Fruit fly (Drosophila melanogaster) whole organism, embryonic: ENCODE results near the gene CG6006.

Experiments used
- Asciz ChIP-seq: fragments of 200-800 bp; sonication (Bioruptor generic); optimal IDR thresholded peaks from 2 replicates; lab custom pipeline; 2017; ENCODE audit warnings: missing biosample characterization, mild to moderate bottlenecking, missing genetic modification characterization, missing genetic modification reagents
- CG10209 ChIP-seq: fragments of 200-800 bp; sonication (Bioruptor generic); optimal IDR thresholded peaks from 3 replicates; lab custom pipeline; 2017; ENCODE audit warnings: missing biosample characterization, mild to moderate bottlenecking, missing genetic modification characterization, missing genetic modification reagents
- CG10979 ChIP-seq: fragments of 200-800 bp; sonication (Bioruptor generic); optimal IDR thresholded peaks from 2 replicates; lab custom pipeline; 2018; ENCODE audit warnings: missing biosample characterization, mild to moderate bottlenecking, missing genetic modification characterization, moderate library complexity
- CG11085 ChIP-seq: fragments of 200-800 bp; sonication (Bioruptor generic); IDR thresholded peaks from 2 replicates; pipeline ENCODE4 v1.3.6; 2022; ENCODE audit warnings: missing biosample characterization, missing genetic modification characterization
- CG1233 ChIP-seq: fragments of 200-800 bp; sonication (Bioruptor generic); optimal IDR thresholded peaks from 4 replicates; lab custom pipeline; 2018; ENCODE audit warnings: missing biosample characterization, mild to moderate bottlenecking, missing genetic modification characterization
- CG12391 ChIP-seq: fragments of 200-800 bp; sonication (Bioruptor generic); optimal IDR thresholded peaks from 3 replicates; lab custom pipeline; 2018; ENCODE audit warnings: missing biosample characterization, mild to moderate bottlenecking, missing genetic modification characterization, moderate library complexity
- CG13424 ChIP-seq: fragments of 200-800 bp; sonication (Bioruptor generic); optimal IDR thresholded peaks from 2 replicates; lab custom pipeline; 2019; ENCODE audit warnings: missing biosample characterization, mild to moderate bottlenecking, missing genetic modification characterization, moderate library complexity
- CG13775 ChIP-seq: fragments of 200-800 bp; sonication (Bioruptor generic); optimal IDR thresholded peaks from 3 replicates; lab custom pipeline; 2017; ENCODE audit warnings: missing biosample characterization, mild to moderate bottlenecking, missing genetic modification characterization
- CG17612 ChIP-seq: fragments of 200-800 bp; sonication (Bioruptor generic); IDR thresholded peaks from 2 replicates; pipeline ENCODE4 v1.3.6; 2022; ENCODE audit warnings: missing biosample characterization, missing genetic modification characterization
- CG2120 ChIP-seq: fragments of 200-800 bp; sonication (Bioruptor generic); optimal IDR thresholded peaks from 3 replicates; lab custom pipeline; 2016; ENCODE audit warnings: missing biosample characterization, missing genetic modification characterization
- CG34422 ChIP-seq: fragments of 200-800 bp; sonication (Bioruptor generic); IDR thresholded peaks from 3 replicates; pipeline ENCODE4 v1.3.6; 2022; ENCODE audit warnings: missing biosample characterization, missing genetic modification characterization
- CG3726 ChIP-seq: fragments of 200-800 bp; sonication (Bioruptor generic); IDR thresholded peaks from 3 replicates; pipeline ENCODE4, ENCODE4 v1.3.6; 2022; ENCODE audit warnings: missing biosample characterization, missing genetic modification characterization
- CG4328 ChIP-seq: fragments of 200-800 bp; sonication (Bioruptor generic); optimal IDR thresholded peaks from 3 replicates; lab custom pipeline; 2017; ENCODE audit warnings: missing biosample characterization, missing genetic modification reagents, missing genetic modification characterization
- CG4820 ChIP-seq: fragments of 200-800 bp; sonication (Bioruptor generic); optimal IDR thresholded peaks from 3 replicates; lab custom pipeline; 2016; ENCODE audit warnings: missing biosample characterization, missing genetic modification characterization
- CG5180 ChIP-seq: fragments of 200-800 bp; sonication (Bioruptor generic); optimal IDR thresholded peaks from 3 replicates; lab custom pipeline; 2017; ENCODE audit warnings: missing biosample characterization, missing genetic modification characterization, mild to moderate bottlenecking, moderate library complexity, missing genetic modification reagents
- CG6683 ChIP-seq: fragments of 200-800 bp; sonication (Bioruptor generic); optimal IDR thresholded peaks from 2 replicates; lab custom pipeline; 2017; ENCODE audit warnings: missing biosample characterization, mild to moderate bottlenecking, missing genetic modification characterization, missing genetic modification reagents
- CG6854 ChIP-seq: fragments of 200-800 bp; sonication (Bioruptor generic); optimal IDR thresholded peaks from 3 replicates; lab custom pipeline; 2017; ENCODE audit warnings: missing biosample characterization, mild to moderate bottlenecking, missing genetic modification characterization
- CG7372 ChIP-seq: fragments of 200-800 bp; sonication (Bioruptor generic); IDR thresholded peaks from 2 replicates; pipeline ENCODE4 v1.3.6; 2022; ENCODE audit warnings: missing biosample characterization, missing genetic modification characterization
- CG9727 ChIP-seq: fragments of 200-800 bp; sonication (Bioruptor generic); optimal IDR thresholded peaks from 3 replicates; lab custom pipeline; 2017; ENCODE audit warnings: missing biosample characterization, mild to moderate bottlenecking, missing genetic modification characterization
- D19B ChIP-seq: fragments of 200-800 bp; sonication (Bioruptor generic); optimal IDR thresholded peaks from 2 replicates; lab custom pipeline; 2017; ENCODE audit warnings: missing biosample characterization, mild to moderate bottlenecking, missing genetic modification characterization
- Dll ChIP-seq: fragments of 200-800 bp; sonication (Bioruptor generic); IDR thresholded peaks from 4 replicates; pipeline ENCODE4 v1.3.6; 2022; ENCODE audit warnings: missing biosample characterization, missing genetic modification characterization; ENCODE audit not compliant: partially characterized antibody
- Gug ChIP-seq: fragments of 200-800 bp; sonication (Bioruptor generic); IDR thresholded peaks from 4 replicates; pipeline ENCODE4 v1.3.6; 2022; ENCODE audit warnings: missing biosample characterization, missing genetic modification characterization
- HHEX ChIP-seq: fragments of 200-800 bp; sonication (Bioruptor generic); optimal IDR thresholded peaks from 3 replicates; lab custom pipeline; 2017; ENCODE audit warnings: missing biosample characterization, mild to moderate bottlenecking, missing genetic modification characterization, missing genetic modification reagents
- Hand ChIP-seq: fragments of 200-800 bp; sonication (Bioruptor generic); optimal IDR thresholded peaks from 2 replicates; lab custom pipeline; 2017; ENCODE audit warnings: mild to moderate bottlenecking, missing biosample characterization, missing genetic modification reagents, missing genetic modification characterization
- Hr39 ChIP-seq: fragments of >200 bp; optimal IDR thresholded peaks from 2 replicates; lab custom pipeline; 2017
- Hr51 ChIP-seq, 2 experiments: fragments of 200-800 bp; sonication (Bioruptor generic); optimal IDR thresholded peaks; 2 replicates in 1 of 2; 3 replicates in 1 of 2; lab custom pipeline; 2016 to 2018; ENCODE audit warnings: missing biosample characterization in 2 of 2, missing genetic modification characterization in 2 of 2, mild to moderate bottlenecking in 1 of 2, moderate library complexity in 1 of 2
- Hr78 ChIP-seq, 2 experiments: fragments of 200-800 bp in 1 of 2; fragments of >200 bp in 1 of 2; sonication (Bioruptor generic) in 1 of 2; optimal IDR thresholded peaks; 2 replicates each; lab custom pipeline; 2017 to 2019; ENCODE audit warnings: missing biosample characterization in 2 of 2, missing genetic modification characterization in 2 of 2, mild to moderate bottlenecking in 1 of 2, moderate library complexity in 1 of 2
- Mrtf ChIP-seq: fragments of 200-800 bp; sonication (Bioruptor generic); IDR thresholded peaks from 3 replicates; pipeline ENCODE4 v1.3.6; 2022; ENCODE audit warnings: missing biosample characterization, missing genetic modification characterization
- Oli ChIP-seq: fragments of 200-800 bp; sonication (Bioruptor generic); optimal IDR thresholded peaks from 2 replicates; lab custom pipeline; 2018; ENCODE audit warnings: missing biosample characterization, mild to moderate bottlenecking, missing genetic modification characterization, moderate library complexity
- Pdp1 ChIP-seq, 2 experiments: fragments of 200-800 bp; sonication (Bioruptor generic); optimal IDR thresholded peaks; 3 replicates each; lab custom pipeline; 2016; ENCODE audit warnings: missing biosample characterization in 2 of 2, missing genetic modification characterization in 2 of 2, mild to moderate bottlenecking in 1 of 2, moderate library complexity in 1 of 2
- Rx ChIP-seq: fragments of 200-800 bp; sonication (Bioruptor generic); IDR thresholded peaks from 2 replicates; pipeline ENCODE4 v1.3.6; 2022; ENCODE audit warnings: missing biosample characterization, missing genetic modification characterization
- Six4 ChIP-seq: fragments of 200-800 bp; sonication (Bioruptor generic); optimal IDR thresholded peaks from 2 replicates; lab custom pipeline; 2016; ENCODE audit warnings: missing biosample characterization, missing genetic modification characterization
- Xbp1 ChIP-seq: fragments of 200-800 bp; sonication (Bioruptor generic); optimal IDR thresholded peaks from 3 replicates; lab custom pipeline; 2016; ENCODE audit warnings: missing biosample characterization, mild to moderate bottlenecking, missing genetic modification characterization
- abd-A ChIP-seq: fragments of 200-800 bp; sonication (Bioruptor generic); optimal IDR thresholded peaks from 3 replicates; lab custom pipeline; 2019; ENCODE audit warnings: missing biosample characterization, mild to moderate bottlenecking, missing genetic modification characterization, moderate library complexity
- bsh ChIP-seq, 2 experiments: fragments of 200-800 bp; sonication (Bioruptor generic); optimal IDR thresholded peaks; 2 replicates each; lab custom pipeline; 2017 to 2018; ENCODE audit warnings: mild to moderate bottlenecking in 2 of 2, missing biosample characterization in 2 of 2, missing genetic modification characterization in 2 of 2, moderate library complexity in 1 of 2
- caup ChIP-seq: fragments of 200-800 bp; sonication (Bioruptor generic); optimal IDR thresholded peaks from 3 replicates; lab custom pipeline; 2017; ENCODE audit warnings: missing biosample characterization, mild to moderate bottlenecking, missing genetic modification characterization, moderate library complexity; ENCODE audit not compliant: severe bottlenecking
- disco-r ChIP-seq: fragments of 200-800 bp; sonication (Bioruptor generic); optimal IDR thresholded peaks from 2 replicates; lab custom pipeline; 2016; ENCODE audit warnings: missing biosample characterization, missing genetic modification characterization
- dmrt99B ChIP-seq: fragments of 200-800 bp; sonication (Bioruptor generic); optimal IDR thresholded peaks from 2 replicates; lab custom pipeline; 2018; ENCODE audit warnings: missing biosample characterization, mild to moderate bottlenecking, missing genetic modification characterization, moderate library complexity
- gcm ChIP-seq: fragments of 200-800 bp; sonication (Bioruptor generic); optimal IDR thresholded peaks from 2 replicates; lab custom pipeline; 2019; ENCODE audit warnings: missing biosample characterization, mild to moderate bottlenecking, missing genetic modification characterization, moderate library complexity
- ham ChIP-seq: fragments of 200-800 bp; sonication (Bioruptor generic); IDR thresholded peaks from 2 replicates; pipeline ENCODE4 v1.3.6; 2022; ENCODE audit warnings: missing biosample characterization, missing genetic modification characterization
- kah ChIP-seq: fragments of 200-800 bp; sonication (Bioruptor generic); optimal IDR thresholded peaks from 2 replicates; lab custom pipeline; 2018; ENCODE audit warnings: missing biosample characterization, mild to moderate bottlenecking, missing genetic modification characterization
- nmo ChIP-seq: fragments of 200-800 bp; sonication (Bioruptor generic); optimal IDR thresholded peaks from 2 replicates; lab custom pipeline; 2018; ENCODE audit warnings: missing biosample characterization, mild to moderate bottlenecking, missing genetic modification characterization, moderate library complexity
- phol ChIP-seq: fragments of 200-800 bp; sonication (Bioruptor generic); optimal IDR thresholded peaks from 3 replicates; lab custom pipeline; 2018; ENCODE audit warnings: missing biosample characterization, mild to moderate bottlenecking, missing genetic modification characterization, moderate library complexity
- ranshi ChIP-seq: fragments of 200-800 bp; sonication (Bioruptor generic); IDR thresholded peaks from 2 replicates; pipeline ENCODE4 v1.3.6; 2022; ENCODE audit warnings: missing biosample characterization, missing genetic modification characterization
- sqz ChIP-seq: fragments of 200-800 bp; sonication (Bioruptor generic); optimal IDR thresholded peaks from 3 replicates; lab custom pipeline; 2018; ENCODE audit warnings: missing biosample characterization, mild to moderate bottlenecking, missing genetic modification characterization
- unpg ChIP-seq: fragments of 200-800 bp; sonication (Bioruptor generic); optimal IDR thresholded peaks from 3 replicates; lab custom pipeline; 2018; ENCODE audit warnings: missing biosample characterization, mild to moderate bottlenecking, missing genetic modification characterization, moderate library complexity

CG6006 gene

dm6 chr3R:16212859-16213708, 58.3 kb downstream of the CG6006 start:
- TF ChIP-seq bsh (GFP tag; optimal IDR thresholded peaks at IDR 0.05; lab: Kevin White, UChicago) (peak in 1 of 2 experiments; percentile 47), CG2120 (GFP tag; lab: Kevin White, UChicago) (peak; percentile 45), CG9727 (GFP tag; lab: Kevin White, UChicago) (peak; percentile 74), HHEX (GFP tag; lab: Kevin White, UChicago) (peak; percentile 72), CG6854 (GFP tag; lab: Kevin White, UChicago) (peak; percentile 73), Hr78 (GFP tag; optimal IDR thresholded peaks at IDR 0.05; lab: Kevin White, UChicago) (peak in 1 of 2 experiments; percentile 11), CG13424 (tag; lab: Kevin White, UChicago) (peak; percentile 59), CG17612 (GFP tag; lab: Robert Waterston, UW) (no peak), CG7372 (GFP tag; lab: Robert Waterston, UW) (no peak), CG10209 (peak; percentile 54), nmo (GFP tag; lab: Kevin White, UChicago) (peak; percentile 43), CG34422 (GFP tag; lab: Robert Waterston, UW) (peak; percentile 46; the same call in 1 of the 3 replicates), Six4 (GFP tag; lab: Kevin White, UChicago) (peak; percentile 4), Mrtf (GFP tag; lab: Robert Waterston, UW) (0 out of 3 replicates have a peak, but pooled peaks have one; percentile 6), CG3726 (GFP tag; lab: Robert Waterston, UW) (0 out of 3 replicates have a peak, but pooled peaks have one; percentile 31), CG11085 (no peak), dmrt99B (tag; lab: Kevin White, UChicago) (peak; percentile 72), phol (tag; lab: Kevin White, UChicago) (peak; percentile 59), ranshi (GFP tag; lab: Robert Waterston, UW) (no peak), Asciz (GFP tag; lab: Kevin White, UChicago) (peak; percentile 24), Xbp1 (GFP tag; lab: Kevin White, UChicago) (peak; percentile 22), sqz (GFP tag; lab: Kevin White, UChicago) (peak; percentile 25), CG4820 (peak; percentile 45), CG10979 (tag; lab: Kevin White, UChicago) (peak; percentile 72), CG4328 (GFP tag; lab: Kevin White, UChicago) (peak; percentile 5), Gug (GFP tag; lab: Robert Waterston, UW) (peak; percentile 7; the same call in 1 of the 4 replicates), Oli (tag; lab: Kevin White, UChicago) (peak; percentile 43), CG6683 (peak; percentile 44), D19B (GFP tag; lab: Kevin White, UChicago) (peak; percentile 40), kah (peak; percentile 28), Dll (GFP tag; lab: Robert Waterston, UW) (no peak), CG13775 (GFP tag; lab: Kevin White, UChicago) (peak; percentile 9), Hr51 (GFP tag; optimal IDR thresholded peaks at IDR 0.05; lab: Kevin White, UChicago) (peak in 1 of 2 experiments; percentile 50), caup (peak; percentile 46), Rx (GFP tag; lab: Robert Waterston, UW) (no peak), ham (GFP tag; lab: Robert Waterston, UW) (0 out of 2 replicates have a peak, but pooled peaks have one; percentile 15), gcm (GFP tag; lab: Kevin White, UChicago) (peak; percentile 39), Hr39 (lab: Kevin White, UChicago) (peak; percentile 23), Pdp1 (GFP tag; optimal IDR thresholded peaks at IDR 0.05; lab: Kevin White, UChicago) (peak in 1 of 2 experiments; percentile 1), Hand (peak; percentile 59), CG12391 (tag; lab: Kevin White, UChicago) (peak; percentile 37), disco-r (GFP tag; lab: Kevin White, UChicago) (no peak), abd-A (tag; lab: Kevin White, UChicago) (peak; percentile 91), CG1233 (peak; percentile 72), CG5180 (GFP tag; lab: Kevin White, UChicago) (peak; percentile 16), unpg (GFP tag; lab: Kevin White, UChicago) (peak; percentile 32)
